Fruit fly (Drosophila melanogaster) whole organism, larva: ENCODE results near the gene betaCOP.

ENCODE experiments used
- noc ChIP-seq: fragments of 200-800 bp; sonication (Bioruptor generic); optimal IDR thresholded peaks from 3 replicates; lab custom pipeline; 2019; ENCODE audit warnings: missing biosample characterization, mild to moderate bottlenecking, missing genetic modification characterization, moderate library complexity

The betaCOP gene

DNA sequence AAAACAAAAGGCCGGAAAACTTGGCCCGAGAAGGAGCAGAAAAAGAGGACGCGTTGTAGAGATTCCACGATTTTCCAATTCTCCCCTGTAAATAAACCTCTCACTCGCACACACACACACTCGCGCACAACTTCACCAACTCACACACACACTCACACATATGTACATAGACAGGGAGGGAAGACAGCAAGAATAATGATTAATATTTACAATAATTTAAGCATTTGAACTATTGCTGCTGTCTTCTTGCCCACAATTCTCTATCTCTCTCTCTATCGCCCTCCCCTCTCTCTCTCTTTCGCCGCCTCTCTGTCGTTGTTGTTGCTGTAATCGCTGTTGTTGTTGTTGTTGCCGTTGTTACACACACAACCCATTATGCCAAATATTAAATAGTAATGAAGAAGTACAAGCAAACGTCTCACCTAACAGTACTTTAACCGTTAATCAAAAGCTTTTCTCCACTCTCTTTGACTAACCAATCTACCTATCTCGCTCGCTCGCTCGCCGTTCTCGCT is 10.6 kb downstream of the betaCOP start:
- TF ChIP-seq noc = no peak

DNA sequence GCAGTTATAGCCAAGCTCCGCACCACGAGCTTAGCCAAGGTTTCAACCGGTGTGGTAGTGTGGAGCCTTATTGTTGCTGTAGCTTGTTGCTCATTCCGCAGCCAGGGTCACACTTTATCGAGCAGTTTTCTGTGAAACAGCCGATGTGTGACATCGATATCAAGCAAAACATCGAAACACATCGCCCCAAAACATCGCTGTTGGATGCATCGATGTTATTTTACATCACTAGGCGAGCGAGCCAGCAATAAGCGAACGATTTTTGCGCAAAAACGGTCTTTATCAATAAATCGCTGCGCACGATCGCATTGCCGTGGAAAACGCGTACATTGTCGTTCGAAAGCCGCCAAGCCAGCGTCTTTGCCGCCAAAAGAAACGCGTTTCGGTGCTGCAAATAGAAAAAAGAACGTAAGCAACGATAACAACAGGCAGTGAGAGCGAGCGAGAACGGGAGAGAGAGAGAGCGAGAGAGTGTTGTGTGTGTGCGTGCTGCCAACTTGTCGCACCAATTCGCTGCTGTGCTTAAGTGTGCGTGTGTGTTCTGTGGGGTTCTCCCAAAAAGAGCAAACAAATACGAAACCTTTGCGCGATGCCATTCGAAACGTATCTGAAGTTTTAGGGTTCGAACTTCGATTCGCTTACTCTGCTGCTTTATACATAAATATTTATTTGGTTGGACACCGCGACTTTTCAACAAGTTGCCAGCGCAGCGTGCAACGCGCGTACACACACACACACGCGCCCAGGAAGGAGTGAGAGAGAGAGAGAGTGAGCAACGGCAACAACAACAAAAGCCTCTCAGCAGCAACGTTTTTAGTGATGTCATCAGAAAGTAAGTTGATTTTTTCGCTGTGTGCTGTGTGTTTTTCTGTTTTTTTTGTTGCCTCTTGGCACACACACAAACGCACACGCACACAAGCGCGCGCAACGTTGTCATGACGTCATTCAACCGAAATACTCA is 14.0 kb downstream of the betaCOP start:
- TF ChIP-seq noc = no peak

DNA sequence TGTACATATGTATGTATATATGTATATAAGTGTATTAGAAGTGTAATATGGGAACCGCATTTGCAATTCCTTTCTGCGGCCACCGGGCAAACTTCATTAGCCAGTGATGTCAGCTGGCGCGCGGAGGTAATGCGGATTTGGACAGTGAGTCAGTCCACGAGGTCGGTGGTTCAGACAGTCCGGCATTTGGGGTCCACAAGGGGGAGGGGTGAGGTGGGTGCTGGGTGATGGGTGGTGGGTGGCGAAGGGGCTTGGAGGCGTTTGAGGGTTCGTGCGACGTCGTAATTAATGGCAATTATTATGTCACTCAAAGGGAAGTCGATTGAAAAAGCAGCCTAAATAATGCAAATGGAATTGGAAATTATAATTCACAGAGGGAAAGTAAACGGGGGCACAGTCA is 15.3 kb downstream of the betaCOP start:
- no peak for TF ChIP-seq noc

DNA sequence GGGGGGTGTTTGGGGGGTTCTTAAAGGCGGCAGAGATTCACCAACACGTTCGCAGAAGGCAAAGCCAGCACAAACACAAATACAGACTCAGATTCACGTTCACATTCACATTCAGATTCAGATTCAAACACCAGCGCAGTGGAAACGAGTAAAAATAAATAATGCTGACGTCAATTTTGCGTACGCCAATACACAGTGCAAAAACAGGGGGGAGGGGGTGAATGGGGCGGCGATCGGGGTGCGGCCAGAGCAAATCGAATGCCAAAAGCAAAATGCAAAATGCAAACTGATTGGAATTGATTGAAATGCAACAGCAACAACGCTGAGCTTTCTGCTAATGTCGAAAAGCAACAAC is 16.4 kb downstream of the betaCOP start:
- no peak for TF ChIP-seq noc

DNA sequence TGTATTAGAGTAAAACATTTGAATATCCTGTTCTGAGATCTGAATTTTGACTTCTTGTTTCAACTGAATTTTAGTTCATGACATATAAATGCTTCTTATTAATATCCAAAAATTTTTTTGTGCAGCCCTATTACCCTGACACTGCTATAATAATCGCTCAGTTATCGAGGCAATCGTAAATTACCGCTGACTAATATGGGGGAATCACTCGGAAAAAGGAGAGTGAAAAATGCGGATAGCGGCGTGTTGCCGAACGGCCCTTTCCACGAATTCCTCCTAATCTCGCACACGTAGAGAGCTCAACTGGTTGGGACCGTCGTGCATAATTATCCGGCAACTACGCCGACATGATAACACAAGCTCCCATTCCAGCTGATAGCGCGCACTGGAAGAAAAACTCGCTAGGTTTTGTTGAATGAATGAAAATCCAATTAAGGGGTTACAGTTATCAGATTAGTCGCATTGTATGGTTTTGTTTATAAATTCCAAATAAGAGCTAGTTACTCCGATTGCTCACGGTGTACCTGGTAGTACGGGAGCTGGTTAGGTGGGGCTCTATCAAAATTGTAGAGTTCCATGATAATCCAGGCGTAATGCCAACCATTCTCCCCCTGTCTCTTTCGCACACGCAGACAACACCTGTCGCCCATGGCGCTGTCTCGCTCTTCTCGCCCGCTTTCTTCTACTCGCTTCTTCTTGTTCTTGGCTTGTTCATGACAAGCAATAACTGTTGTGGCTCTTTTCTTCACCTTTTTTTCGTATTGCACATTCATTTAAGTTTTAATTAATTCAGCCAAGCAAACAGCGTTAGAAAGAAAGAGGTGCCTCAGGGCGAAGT is 17.0 kb downstream of the betaCOP start:
- peak; percentile 89 for TF ChIP-seq noc

DNA sequence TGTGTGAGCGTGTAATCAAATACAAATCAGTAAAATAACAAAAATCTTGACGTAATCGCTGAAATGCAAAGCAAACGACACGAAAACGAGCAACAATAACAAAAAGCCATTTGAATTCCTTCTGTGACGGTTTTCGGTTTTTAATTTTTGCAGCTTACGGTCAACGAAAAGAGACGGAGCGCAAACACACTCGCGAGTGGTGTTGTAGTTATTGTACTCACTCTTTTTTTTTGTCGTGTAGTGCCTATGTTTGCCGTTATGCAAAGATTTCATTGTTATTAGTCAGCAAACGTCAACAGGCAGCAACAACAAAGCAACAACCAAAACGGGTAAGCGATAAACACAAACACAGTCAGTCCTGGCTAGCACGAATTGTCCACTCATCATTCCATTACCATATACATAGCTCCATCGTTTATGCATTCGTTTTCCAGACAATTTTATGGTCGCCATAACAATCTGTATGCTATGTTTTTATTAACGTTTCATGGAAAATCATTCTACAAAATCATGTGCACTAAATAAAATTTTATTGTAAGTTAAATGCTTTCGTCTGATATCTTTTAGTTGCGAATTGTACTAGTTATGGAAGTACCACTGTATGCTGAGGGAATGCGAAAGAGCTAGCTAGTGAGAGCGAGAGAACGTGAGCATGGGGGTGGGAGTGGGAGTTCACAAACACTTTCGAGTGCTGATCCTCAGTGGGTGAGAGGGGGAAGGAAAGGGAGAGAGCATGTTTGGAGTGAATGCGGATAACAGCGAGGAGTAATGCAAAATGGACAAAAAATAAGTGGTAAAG is 18.0 kb downstream of the betaCOP start:
- TF ChIP-seq noc = peak; percentile 96

DNA sequence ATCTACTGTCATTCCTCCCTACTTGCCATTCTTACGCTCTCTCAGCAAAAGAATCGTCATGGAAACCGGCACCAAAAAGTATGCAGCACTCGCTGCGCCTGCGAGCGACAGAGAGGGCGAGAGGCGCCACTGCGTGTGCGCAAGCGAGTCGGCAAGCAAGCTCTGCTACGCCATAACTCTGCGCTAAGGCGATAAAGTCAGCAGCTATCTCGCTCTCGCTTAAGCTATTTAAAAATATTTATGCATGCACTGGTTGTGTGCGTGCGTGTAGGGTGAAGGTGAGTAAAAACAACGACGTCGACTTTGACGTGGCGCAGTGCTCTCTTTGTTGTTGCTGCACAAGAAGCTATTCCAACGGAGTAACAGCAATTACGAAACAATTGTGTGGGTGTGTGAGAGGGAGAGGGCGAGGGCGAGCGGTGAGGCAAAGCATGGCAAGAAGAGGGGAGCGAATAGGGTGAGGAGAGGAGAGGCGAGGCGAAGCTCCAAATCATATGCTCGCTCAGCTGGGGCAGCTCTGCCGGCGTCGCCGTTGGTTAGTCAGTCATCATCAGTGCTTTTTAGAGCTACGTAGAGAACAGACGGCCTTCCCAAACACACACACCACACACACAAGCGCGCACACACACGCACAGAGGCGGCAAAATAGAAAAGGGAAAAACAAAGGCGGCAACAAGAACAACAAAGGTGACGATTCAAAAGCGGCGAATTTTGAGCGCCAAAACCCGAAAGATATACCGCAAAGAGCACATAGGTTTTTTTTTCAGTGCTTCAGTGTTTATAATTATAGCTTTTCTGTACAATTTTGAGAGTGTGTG is 18.8 kb downstream of the betaCOP start, which contains the start of gene CrebB:
Gene CrebB (plus strand): TSS at position 325 of the 818 bp plus-strand sequence.
- TF ChIP-seq noc = peak; percentile 60

DNA sequence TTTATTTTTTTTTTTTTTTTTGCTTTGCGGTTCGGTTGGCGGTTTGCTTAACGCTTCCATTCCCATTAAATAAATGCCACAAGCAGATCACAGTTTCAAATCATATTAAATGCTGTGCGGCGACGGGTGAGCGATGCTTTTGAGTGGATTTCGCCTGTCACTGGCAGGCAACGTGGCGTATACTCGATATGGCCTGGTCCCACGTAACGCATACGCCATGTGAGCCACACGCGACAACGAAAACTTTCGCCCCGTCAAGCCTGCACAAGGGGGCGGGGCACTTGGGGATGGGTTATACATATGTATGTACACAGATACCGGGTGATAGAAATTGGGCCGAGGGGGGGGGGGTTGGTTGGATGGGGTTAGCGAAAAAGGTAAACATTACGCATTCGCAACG is 20.0 kb downstream of the betaCOP start:
- TF ChIP-seq noc = no peak

DNA sequence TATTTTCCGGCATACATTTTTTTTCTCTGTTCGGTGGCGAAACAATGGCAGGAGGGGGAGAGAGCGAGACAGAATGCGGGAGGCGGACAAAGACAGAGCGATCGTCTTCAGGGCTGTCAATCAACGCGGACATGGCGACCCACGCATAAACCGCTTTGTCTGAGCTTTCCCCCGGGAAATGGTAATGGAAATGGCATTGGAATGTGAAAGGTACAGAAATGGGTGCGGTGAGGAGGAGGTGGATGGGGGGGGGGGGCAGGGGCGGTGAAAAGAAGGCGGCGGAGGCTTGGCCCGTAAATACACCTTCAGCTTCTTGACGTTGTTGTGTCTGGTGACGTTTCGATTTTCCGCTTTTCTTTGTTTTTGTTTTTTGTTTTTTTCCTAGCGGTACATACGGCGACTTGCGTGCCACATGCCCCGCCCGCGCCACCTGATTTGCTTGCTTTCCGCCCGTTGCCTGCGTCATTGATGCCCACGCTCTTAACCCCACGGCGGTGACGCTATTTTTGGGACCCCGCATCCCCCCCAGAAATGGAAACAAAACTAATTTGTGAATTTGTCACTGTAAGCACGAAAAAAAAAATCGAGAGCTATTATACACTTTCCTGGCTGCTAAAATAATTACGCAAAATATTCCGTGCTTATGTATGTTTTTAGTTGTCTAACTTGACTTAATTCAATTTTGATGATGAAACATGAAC is 20.8 kb downstream of the betaCOP start:
- TF ChIP-seq noc = no peak

DNA sequence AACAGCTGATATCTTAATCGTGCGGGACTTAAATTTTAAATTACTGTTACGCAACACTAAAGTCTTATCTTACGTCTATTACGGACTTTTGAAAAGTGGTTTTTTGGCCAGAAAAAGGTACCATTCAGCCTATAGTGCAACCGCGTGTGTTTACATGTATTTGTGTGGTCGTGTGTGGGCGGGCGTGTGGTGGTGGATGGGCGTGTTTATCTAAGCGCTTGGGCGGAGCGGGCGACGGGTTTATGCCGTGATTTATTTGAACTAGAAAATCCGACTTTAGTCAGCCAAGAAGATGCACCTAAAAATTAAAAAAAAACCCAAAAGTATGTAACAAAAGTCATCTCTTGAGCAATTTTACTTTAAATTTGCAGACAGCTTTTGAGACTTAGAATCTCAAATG is 21.6 kb downstream of the betaCOP start:
- no peak for TF ChIP-seq noc

DNA sequence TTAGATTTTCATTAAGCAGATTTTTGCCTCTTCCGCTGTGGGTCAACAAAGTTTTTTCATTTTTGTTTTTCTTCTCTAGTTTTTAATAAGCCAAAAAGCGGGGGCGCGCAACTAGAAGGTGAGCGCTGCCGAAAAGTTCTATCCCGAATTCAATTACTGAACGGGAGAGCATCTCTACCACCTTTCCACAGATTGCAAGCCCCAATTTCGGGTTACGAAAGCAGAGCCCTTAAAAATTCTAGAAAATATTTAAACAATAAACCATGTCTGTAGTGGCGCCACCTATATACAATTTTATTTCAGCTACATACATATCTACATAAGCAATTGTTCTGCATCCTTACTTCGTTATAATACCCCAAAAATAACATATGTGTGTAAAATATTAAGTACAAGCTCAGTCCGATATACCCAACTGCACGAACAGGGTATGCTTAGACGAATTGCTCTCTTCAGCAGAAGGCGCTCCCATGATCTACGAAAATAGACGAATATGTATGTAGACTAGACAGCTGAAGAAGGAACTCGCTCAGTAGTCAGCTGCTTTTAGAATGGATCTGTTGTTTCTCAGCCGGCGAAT is 26.6 kb downstream of the betaCOP start, which contains the start of gene CG6106:
Gene CG6106 (plus strand): TSS at position 530 of the 580 bp plus-strand sequence.
- TF ChIP-seq noc = no peak

DNA sequence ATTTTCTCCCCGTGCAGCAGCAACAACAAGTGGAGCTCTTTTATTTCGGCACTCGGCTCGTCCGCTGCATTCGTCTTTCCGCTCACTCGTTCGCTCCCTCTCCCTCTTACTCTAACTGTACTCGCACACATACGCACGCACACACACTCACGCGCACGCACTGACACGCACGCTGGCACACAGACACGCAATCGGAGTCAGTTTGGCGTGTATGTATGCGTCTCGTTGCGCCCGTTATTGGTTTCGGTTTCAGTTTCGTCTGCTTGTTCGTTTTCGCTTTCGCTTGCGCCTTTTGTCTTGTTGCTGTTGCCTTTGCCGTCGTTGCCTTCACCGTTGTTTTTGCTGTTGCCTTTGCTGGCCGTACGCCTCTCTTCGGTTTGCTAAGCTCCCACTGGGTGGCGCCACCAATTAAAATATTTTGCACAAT is 27.3 kb downstream of the betaCOP start:
- no peak for TF ChIP-seq noc

DNA sequence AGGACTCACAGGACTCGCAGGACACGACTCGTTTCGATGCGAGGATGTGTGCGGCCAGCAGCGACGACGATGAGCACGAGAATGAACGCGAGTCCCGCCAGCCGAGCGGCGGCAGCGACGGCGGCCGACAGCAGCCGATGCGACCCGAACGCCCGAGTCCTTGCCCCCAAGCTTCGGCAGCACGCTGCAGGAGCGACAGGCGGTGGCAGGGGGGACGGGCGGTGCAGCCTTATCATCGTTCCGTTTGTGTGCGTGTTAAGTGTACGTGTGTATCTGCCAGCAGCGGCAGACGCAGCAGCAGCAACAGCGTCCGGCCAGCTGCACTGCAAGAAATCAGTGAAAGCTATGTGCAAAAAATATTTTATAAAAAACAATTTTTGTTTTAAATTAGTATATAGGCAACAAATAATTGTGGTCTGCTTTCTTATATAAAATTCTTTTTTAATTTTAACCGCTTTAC is 28.9 kb downstream of the betaCOP start, which contains the start of gene kairos:
Gene kairos (minus strand): TSS at position 51 of the 460 bp plus-strand sequence.
- no peak for TF ChIP-seq noc

DNA sequence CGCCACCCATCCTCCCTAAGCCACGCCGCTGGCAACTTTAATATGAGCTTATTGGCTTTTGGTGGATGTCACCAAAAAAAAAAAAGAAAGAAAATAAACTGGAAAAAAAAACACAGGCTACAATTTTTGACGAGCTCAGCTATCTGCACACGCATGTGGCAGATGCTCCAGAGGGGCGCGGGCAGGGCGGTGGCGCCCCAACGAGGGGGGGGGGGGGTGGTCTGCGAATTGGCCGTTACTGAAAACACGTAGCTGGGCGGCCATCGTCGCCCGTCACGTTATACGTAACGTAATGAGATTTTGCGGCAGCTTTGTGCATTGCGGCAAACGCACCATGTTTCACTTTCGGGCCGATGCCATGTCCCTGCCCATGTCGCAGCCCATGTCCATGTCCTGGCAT is 34.4 kb downstream of the betaCOP start:
- TF ChIP-seq noc = no peak
